Fruit fly (Drosophila melanogaster): ENCODE data around the gene CG43203.

The CG43203 gene

dm6 chr3R:19340312-19341079 is 13.4 kb upstream of the CG43203 start:
- TF ChIP-seq bab1 (GFP tag; optimal IDR thresholded peaks at IDR 0.05) (no peak), CG7101 (tag; optimal IDR thresholded peaks at IDR 0.05) (no peak), Crg-1 (GFP tag; optimal IDR thresholded peaks at IDR 0.05) (no peak), cnc (optimal IDR thresholded peaks at IDR 0.05) (no peak), cic (GFP tag; optimal IDR thresholded peaks at IDR 0.05) (no peak), toe (GFP tag; optimal IDR thresholded peaks at IDR 0.05) (no peak), pad (GFP tag; optimal IDR thresholded peaks at IDR 0.05) (no peak), CG33017 (tag; optimal IDR thresholded peaks at IDR 0.05) (no peak), CG7045 (GFP tag; optimal IDR thresholded peaks at IDR 0.05) (no peak), CG14711 (tag; optimal IDR thresholded peaks at IDR 0.05) (no peak)

dm6 chr3R:19341779-19342178 is 12.1 kb upstream of the CG43203 start:
- no peak for TF ChIP-seq tj (GFP tag; optimal IDR thresholded peaks at IDR 0.05)
- TF ChIP-seq kay (GFP tag; ENCODE audit: borderline replicate concordance), result no peak
- TF ChIP-seq Mnt (GFP tag; optimal IDR thresholded peaks at IDR 0.05), result no peak
- no peak for TF ChIP-seq CG5204 (GFP tag; optimal IDR thresholded peaks at IDR 0.05)
- no peak for TF ChIP-seq CG1620 (GFP tag; optimal IDR thresholded peaks at IDR 0.05)
- TF ChIP-seq ovo (GFP tag; optimal IDR thresholded peaks at IDR 0.05), result no peak
- no peak for TF ChIP-seq bab1 (GFP tag; optimal IDR thresholded peaks at IDR 0.05)
- TF ChIP-seq CG7045 (GFP tag; optimal IDR thresholded peaks at IDR 0.05), result no peak
- TF ChIP-seq pad (GFP tag; optimal IDR thresholded peaks at IDR 0.05), result no peak
- no peak for TF ChIP-seq CG12768 (GFP tag; optimal IDR thresholded peaks at IDR 0.05)
- TF ChIP-seq cnc (optimal IDR thresholded peaks at IDR 0.05), result no peak
- TF ChIP-seq CG7101 (tag; optimal IDR thresholded peaks at IDR 0.05), result no peak
- TF ChIP-seq CG11617 (GFP tag; optimal IDR thresholded peaks at IDR 0.05), result no peak
- no peak for TF ChIP-seq Crg-1 (GFP tag; optimal IDR thresholded peaks at IDR 0.05)
- TF ChIP-seq toe (GFP tag; optimal IDR thresholded peaks at IDR 0.05), result no peak
- no peak for TF ChIP-seq Clk (GFP tag; optimal IDR thresholded peaks at IDR 0.05)
- no peak for TF ChIP-seq cic (GFP tag; optimal IDR thresholded peaks at IDR 0.05)
- no peak for TF ChIP-seq CG33017 (tag; optimal IDR thresholded peaks at IDR 0.05)
- no peak for TF ChIP-seq Hr96 (GFP tag; optimal IDR thresholded peaks at IDR 0.05)
- TF ChIP-seq CG14711 (tag; optimal IDR thresholded peaks at IDR 0.05), result no peak

dm6 chr3R:19343534-19344325 is 10.1 kb upstream of the CG43203 start:
- TF ChIP-seq tj (GFP tag; optimal IDR thresholded peaks at IDR 0.05) (no peak), cnc (optimal IDR thresholded peaks at IDR 0.05) (no peak), Hr96 (GFP tag; optimal IDR thresholded peaks at IDR 0.05) (no peak), CG11617 (GFP tag; optimal IDR thresholded peaks at IDR 0.05) (no peak), kay (GFP tag; ENCODE audit: borderline replicate concordance) (no peak), Crg-1 (GFP tag; optimal IDR thresholded peaks at IDR 0.05) (no peak), CG7101 (tag; optimal IDR thresholded peaks at IDR 0.05) (no peak), CG1620 (GFP tag; optimal IDR thresholded peaks at IDR 0.05) (no peak)

- TF ChIP-seq CG5204 (GFP tag; optimal IDR thresholded peaks at IDR 0.05), result no peak
- no peak for TF ChIP-seq Clk (GFP tag; optimal IDR thresholded peaks at IDR 0.05)
- no peak for TF ChIP-seq toe (GFP tag; optimal IDR thresholded peaks at IDR 0.05)
- TF ChIP-seq CG11617 (GFP tag; optimal IDR thresholded peaks at IDR 0.05), result no peak
- TF ChIP-seq pad (GFP tag; optimal IDR thresholded peaks at IDR 0.05), result no peak
- no peak for TF ChIP-seq Crg-1 (GFP tag; optimal IDR thresholded peaks at IDR 0.05)
- TF ChIP-seq cnc (optimal IDR thresholded peaks at IDR 0.05), result no peak
- TF ChIP-seq CG12768 (GFP tag; optimal IDR thresholded peaks at IDR 0.05), result no peak
- TF ChIP-seq CG33017 (tag; optimal IDR thresholded peaks at IDR 0.05), result no peak
- no peak for TF ChIP-seq CG1620 (GFP tag; optimal IDR thresholded peaks at IDR 0.05)
- TF ChIP-seq CG14711 (tag; optimal IDR thresholded peaks at IDR 0.05), result no peak
- no peak for TF ChIP-seq ovo (GFP tag; optimal IDR thresholded peaks at IDR 0.05)
These were observed 8.6 kb upstream of the CG43203 start for dm6 chr3R:19345214-19345613.

- TF ChIP-seq CG5204 (GFP tag; optimal IDR thresholded peaks at IDR 0.05), result no peak
- no peak for TF ChIP-seq Hr96 (GFP tag; optimal IDR thresholded peaks at IDR 0.05)
- TF ChIP-seq pad (GFP tag; optimal IDR thresholded peaks at IDR 0.05), result no peak
- no peak for TF ChIP-seq CG14711 (tag; optimal IDR thresholded peaks at IDR 0.05)
- no peak for TF ChIP-seq CG7101 (tag; optimal IDR thresholded peaks at IDR 0.05)
- no peak for TF ChIP-seq Mnt (GFP tag; optimal IDR thresholded peaks at IDR 0.05)
- TF ChIP-seq cnc (optimal IDR thresholded peaks at IDR 0.05), result no peak
- no peak for TF ChIP-seq tj (GFP tag; optimal IDR thresholded peaks at IDR 0.05)
- no peak for TF ChIP-seq cic (GFP tag; optimal IDR thresholded peaks at IDR 0.05)
- no peak for TF ChIP-seq Crg-1 (GFP tag; optimal IDR thresholded peaks at IDR 0.05)
- no peak for TF ChIP-seq toe (GFP tag; optimal IDR thresholded peaks at IDR 0.05)
- TF ChIP-seq CG33017 (tag; optimal IDR thresholded peaks at IDR 0.05), result no peak
- TF ChIP-seq CG1620 (GFP tag; optimal IDR thresholded peaks at IDR 0.05), result no peak
- TF ChIP-seq kay (GFP tag; ENCODE audit: borderline replicate concordance), result no peak
- TF ChIP-seq ovo (GFP tag; optimal IDR thresholded peaks at IDR 0.05), result no peak
These were observed 7.3 kb upstream of the CG43203 start for dm6 chr3R:19346532-19346931.

dm6 chr3R:19347678-19348077 is 6.2 kb upstream of the CG43203 start:
- TF ChIP-seq ovo (GFP tag; optimal IDR thresholded peaks at IDR 0.05) (no peak), Clk (GFP tag; optimal IDR thresholded peaks at IDR 0.05) (no peak)

Measured in whole organism, adult.